Worm (Caenorhabditis elegans) whole organism, L1 larva: ENCODE measurements around the gene C36C9.12.

ENCODE experiments used
- F16B12.6 ChIP-seq: fragments of 150-350 bp; optimal IDR thresholded peaks from 2 replicates; lab custom pipeline; 2014; ENCODE audit warnings: missing biosample characterization, missing genetic modification characterization
- alr-1 ChIP-seq: fragments of 200-800 bp; sonication (Bioruptor generic); optimal IDR thresholded peaks from 2 replicates; lab custom pipeline; 2018; ENCODE audit warnings: borderline replicate concordance, mild to moderate bottlenecking, missing genetic modification characterization, missing compliant biosample characterization
- blmp-1 ChIP-seq: fragments of 150-350 bp; optimal IDR thresholded peaks from 2 replicates; lab custom pipeline; 2014; ENCODE audit warnings: missing biosample characterization, missing genetic modification characterization
- ceh-63 ChIP-seq: fragments of 200-800 bp; sonication (Bioruptor generic); optimal IDR thresholded peaks from 2 replicates; lab custom pipeline; 2018; ENCODE audit warnings: mild to moderate bottlenecking, missing genetic modification characterization, missing compliant biosample characterization
- ceh-8 ChIP-seq: fragments of 200-800 bp; sonication (Bioruptor generic); optimal IDR thresholded peaks from 2 replicates; lab custom pipeline; 2018; ENCODE audit warnings: mild to moderate bottlenecking, missing genetic modification characterization, moderate library complexity, missing compliant biosample characterization
- dpl-1 ChIP-seq, 3 experiments: fragments of 150-350 bp in 2 of 3; sonication (generic microtip) in 1 of 3; optimal IDR thresholded peaks; 2 replicates each; lab custom pipeline; 2014 to 2017; ENCODE audit warnings: missing biosample characterization in 3 of 3, missing genetic modification characterization in 3 of 3, missing genetic modification reagents in 3 of 3
- dsc-1 ChIP-seq: sonication (generic microtip); optimal IDR thresholded peaks from 2 replicates; lab custom pipeline; 2016; ENCODE audit warnings: mild to moderate bottlenecking, missing genetic modification characterization, missing compliant biosample characterization
- efl-1 ChIP-seq, 4 experiments: fragments of 150-350 bp; optimal IDR thresholded peaks in 3 of 4; peaks in 1 of 4; 1 replicate in 1 of 4; 2 replicates in 3 of 4; lab custom pipeline; 2014; ENCODE audit warnings: missing biosample characterization in 2 of 4, missing genetic modification characterization in 2 of 4, missing genetic modification reagents in 2 of 4
- efl-3 ChIP-seq: fragments of 200-800 bp; sonication (Bioruptor generic); optimal IDR thresholded peaks from 2 replicates; lab custom pipeline; 2018; ENCODE audit warnings: mild to moderate bottlenecking, missing genetic modification characterization, missing compliant biosample characterization
- egl-27 ChIP-seq, 2 experiments: fragments of 150-350 bp in 1 of 2; sonication (generic microtip); optimal IDR thresholded peaks; 3 replicates each; lab custom pipeline; 2017 to 2018; ENCODE audit warnings: missing biosample characterization in 2 of 2, missing genetic modification characterization in 2 of 2, missing genetic modification reagents in 2 of 2
- elt-2 ChIP-seq: sonication (generic microtip); optimal IDR thresholded peaks from 2 replicates; lab custom pipeline; 2016; ENCODE audit warnings: missing genetic modification characterization, mild to moderate bottlenecking, inconsistent platforms, missing compliant biosample characterization, missing genetic modification reagents
- elt-3 ChIP-seq, 6 experiments: fragments of 150-350 bp in 1 of 6; sonication (generic microtip); optimal IDR thresholded peaks; 2 replicates each; lab custom pipeline; 2017 to 2018; ENCODE audit warnings: missing biosample characterization in 6 of 6, missing genetic modification characterization in 6 of 6, inconsistent platforms in 1 of 6
- fkh-10 ChIP-seq: sonication (generic microtip); optimal IDR thresholded peaks from 2 replicates; lab custom pipeline; 2017; ENCODE audit warnings: missing biosample characterization, missing genetic modification reagents, missing genetic modification characterization
- hlh-17 ChIP-seq: fragments of 200-800 bp; sonication (Bioruptor generic); optimal IDR thresholded peaks from 2 replicates; lab custom pipeline; 2018; ENCODE audit warnings: missing genetic modification characterization, mild to moderate bottlenecking, missing compliant biosample characterization, moderate library complexity, borderline replicate concordance
- hpl-2 ChIP-seq: fragments of 150-350 bp; optimal IDR thresholded peaks from 2 replicates; lab custom pipeline; 2014; ENCODE audit warnings: missing biosample characterization, missing genetic modification reagents, missing genetic modification characterization
- jun-1 ChIP-seq: fragments of 150-350 bp; optimal IDR thresholded peaks from 2 replicates; lab custom pipeline; 2014; ENCODE audit warnings: missing biosample characterization, missing genetic modification reagents, missing genetic modification characterization
- lin-14 ChIP-seq: fragments of 200-800 bp; sonication (Bioruptor generic); optimal IDR thresholded peaks from 2 replicates; lab custom pipeline; 2018; ENCODE audit warnings: mild to moderate bottlenecking, missing genetic modification characterization, moderate library complexity, missing compliant biosample characterization
- lin-35 ChIP-seq, 2 experiments: fragments of 150-350 bp; optimal IDR thresholded peaks; 2 replicates each; lab custom pipeline; 2014; ENCODE audit warnings: missing biosample characterization in 2 of 2, missing genetic modification characterization in 2 of 2, missing genetic modification reagents in 2 of 2
- lin-39 ChIP-seq: fragments of 150-350 bp; optimal IDR thresholded peaks from 2 replicates; lab custom pipeline; 2014; ENCODE audit warnings: missing biosample characterization, missing genetic modification reagents, missing genetic modification characterization
- lsy-2 ChIP-seq, 2 experiments: fragments of 150-350 bp; optimal IDR thresholded peaks; 2 replicates each; lab custom pipeline; 2014; ENCODE audit warnings: missing biosample characterization in 2 of 2, missing genetic modification characterization in 2 of 2
- mef-2 ChIP-seq: fragments of 150-350 bp; optimal IDR thresholded peaks from 2 replicates; lab custom pipeline; 2014; ENCODE audit warnings: missing biosample characterization, missing genetic modification characterization
- mep-1 ChIP-seq: fragments of 150-350 bp; optimal IDR thresholded peaks from 2 replicates; lab custom pipeline; 2014; ENCODE audit warnings: missing biosample characterization, missing genetic modification characterization
- nhr-237 ChIP-seq: fragments of 150-350 bp; optimal IDR thresholded peaks from 2 replicates; lab custom pipeline; 2014; ENCODE audit warnings: missing biosample characterization, missing genetic modification characterization
- nhr-28 ChIP-seq: fragments of 150-350 bp; optimal IDR thresholded peaks from 2 replicates; lab custom pipeline; 2014; ENCODE audit warnings: missing biosample characterization, missing genetic modification characterization
- nhr-47 ChIP-seq: sonication (generic microtip); optimal IDR thresholded peaks from 2 replicates; lab custom pipeline; 2016; ENCODE audit warnings: mild to moderate bottlenecking, missing genetic modification characterization, moderate library complexity, missing compliant biosample characterization
- nhr-84 ChIP-seq: sonication (generic microtip); optimal IDR thresholded peaks from 2 replicates; lab custom pipeline; 2017; ENCODE audit warnings: missing biosample characterization, missing genetic modification characterization
- pag-3 ChIP-seq: sonication (generic microtip); optimal IDR thresholded peaks from 2 replicates; lab custom pipeline; 2017; ENCODE audit warnings: missing genetic modification characterization, mild to moderate bottlenecking, missing compliant biosample characterization, antibody characterized with exemption, borderline replicate concordance; ENCODE audit not compliant: insufficient read depth
- skn-1 ChIP-seq: fragments of 150-350 bp; optimal IDR thresholded peaks from 2 replicates; lab custom pipeline; 2014; ENCODE audit warnings: missing biosample characterization, missing genetic modification characterization
- snu-23 ChIP-seq: sonication (generic microtip); optimal IDR thresholded peaks from 2 replicates; lab custom pipeline; 2016; ENCODE audit warnings: missing genetic modification characterization, missing compliant biosample characterization
- unc-30 ChIP-seq: sonication (generic microtip); optimal IDR thresholded peaks from 2 replicates; lab custom pipeline; 2017; ENCODE audit warnings: missing biosample characterization, missing genetic modification characterization
- unc-98 ChIP-seq: fragments of 200-800 bp; sonication (Bioruptor generic); IDR thresholded peaks from 2 replicates; pipeline ENCODE4 v1.3.6; 2022; ENCODE audit warnings: missing genetic modification characterization, missing compliant biosample characterization
- xbp-1 ChIP-seq: sonication (generic microtip); optimal IDR thresholded peaks from 2 replicates; lab custom pipeline; 2016; ENCODE audit warnings: missing genetic modification characterization, missing compliant biosample characterization

The C36C9.12 gene

ce11 chrX:1667056-1667455, 22.8 kb downstream of the C36C9.12 start:
- TF ChIP-seq efl-1 (optimal IDR thresholded peaks at IDR 0.05; lab: Kevin White, UChicago) (no peak), efl-1 (GFP tag; optimal IDR thresholded peaks at IDR 0.05 in 1 of 2; lab: Kevin White, UChicago) (peak in 1 of 2 experiments; percentile 33), jun-1 (no peak)
- TF ChIP-seq, all 84 proteins: peak for 1

- TF ChIP-seq alr-1 (no peak), jun-1 (no peak), efl-1 (optimal IDR thresholded peaks at IDR 0.05; lab: Kevin White, UChicago) (no peak), efl-1 (GFP tag; optimal IDR thresholded peaks at IDR 0.05 in 1 of 2; lab: Kevin White, UChicago) (peak in 1 of 2 experiments; percentile 5)
- TF ChIP-seq, all 84 proteins: peak for 1
Measured at ce11 chrX:1664925-1665324, 25.0 kb downstream of the C36C9.12 start, which contains the start of gene R09H3.2. Gene R09H3.2, minus strand, starts transcription at chrX:1665025.

- TF ChIP-seq mef-2 (tag; lab: Kevin White, UChicago), result no peak
Measured at ce11 chrX:1655207-1655606, 34.7 kb downstream of the C36C9.12 start, which contains the start of gene tbx-32. Gene tbx-32, plus strand, starts transcription at chrX:1655507.

ce11 chrX:1654146-1654545, 35.8 kb downstream of the C36C9.12 start, which contains the start of gene ZK380.6:
Gene ZK380.6, plus strand, starts transcription at chrX:1654446.
- TF ChIP-seq skn-1 (tag; lab: Kevin White, UChicago) (no peak), egl-27 (tag; optimal IDR thresholded peaks at IDR 0.05; lab: Kevin White, UChicago) (no peak), unc-98 (GFP tag; lab: Robert Waterston, UW) (no peak), jun-1 (no peak), xbp-1 (tag; lab: Kevin White, UChicago) (no peak), nhr-28 (tag; lab: Kevin White, UChicago) (no peak), lin-39 (tag; lab: Kevin White, UChicago) (no peak), blmp-1 (tag; lab: Kevin White, UChicago) (no peak), unc-30 (tag; lab: Kevin White, UChicago) (no peak)

- TF ChIP-seq snu-23, result no peak
- no peak for TF ChIP-seq hpl-2 (GFP tag; lab: Kevin White, UChicago)
- no peak for TF ChIP-seq xbp-1 (tag; lab: Kevin White, UChicago)
- TF ChIP-seq pag-3, result no peak
- TF ChIP-seq mep-1, result no peak
- TF ChIP-seq lin-14, result no peak
- TF ChIP-seq ceh-63 (GFP tag; lab: Kevin White, UChicago), result no peak
- no peak for TF ChIP-seq nhr-84 (tag; lab: Kevin White, UChicago)
- no peak for TF ChIP-seq ceh-8 (GFP tag; lab: Kevin White, UChicago)
- no peak for TF ChIP-seq lsy-2 (tag; optimal IDR thresholded peaks at IDR 0.05; lab: Kevin White, UChicago)
Measured at ce11 chrX:1651668-1652067, 38.2 kb downstream of the C36C9.12 start, which contains the start of gene ZK380.4. Gene ZK380.4, minus strand, starts transcription at chrX:1651994.

- TF ChIP-seq nhr-28 (tag; lab: Kevin White, UChicago) (no peak), hlh-17 (no peak), lin-35 (GFP tag; optimal IDR thresholded peaks at IDR 0.05; lab: Kevin White, UChicago) (no peak), F16B12.6 (tag; lab: Kevin White, UChicago) (no peak), dsc-1 (no peak), elt-3 (tag; optimal IDR thresholded peaks at IDR 0.05; lab: Kevin White, UChicago) (no peak), nhr-47 (tag; lab: Kevin White, UChicago) (no peak), efl-1 (optimal IDR thresholded peaks at IDR 0.05; lab: Kevin White, UChicago) (no peak), efl-1 (GFP tag; optimal IDR thresholded peaks at IDR 0.05 in 1 of 2; lab: Kevin White, UChicago) (no peak), fkh-10 (no peak), lsy-2 (tag; optimal IDR thresholded peaks at IDR 0.05; lab: Kevin White, UChicago) (no peak), dpl-1 (GFP tag; optimal IDR thresholded peaks at IDR 0.05; lab: Kevin White, UChicago) (no peak), alr-1 (no peak), efl-3 (no peak), nhr-237 (tag; lab: Kevin White, UChicago) (no peak), elt-2 (no peak)
Measured at ce11 chrX:1643442-1644096, 46.3 kb downstream of the C36C9.12 start.
